Fruit fly (Drosophila melanogaster): ENCODE results near the gene GatC.

The GatC gene

DNA sequence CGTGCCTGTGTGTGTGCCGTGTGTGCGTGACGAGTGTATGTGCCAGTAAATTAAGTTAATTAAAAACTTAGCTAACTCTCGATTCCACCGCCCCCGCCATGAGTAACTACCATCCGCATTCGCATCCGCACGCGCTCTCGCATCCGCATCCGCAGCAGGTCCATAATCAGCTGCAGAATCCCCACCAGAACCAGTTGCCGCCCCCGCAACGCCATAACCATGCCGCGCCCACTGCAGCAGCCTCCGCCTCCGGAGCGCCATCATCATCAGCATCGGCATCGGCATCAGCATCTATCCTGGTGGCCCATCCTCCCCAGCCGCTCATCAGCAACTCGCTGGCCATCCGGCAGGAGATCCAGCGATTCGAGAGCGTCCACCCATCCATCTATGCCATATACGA lies 3.1 kb upstream of the GatC start:
- TF ChIP-seq h (GFP tag; optimal IDR thresholded peaks at IDR 0.05) (no peak), fru (GFP tag; optimal IDR thresholded peaks at IDR 0.05) (no peak), GATAd (GFP tag; optimal IDR thresholded peaks at IDR 0.05) (no peak), foxo (GFP tag; optimal IDR thresholded peaks at IDR 0.05) (no peak), tai (GFP tag; optimal IDR thresholded peaks at IDR 0.05) (no peak), Rel (GFP tag; optimal IDR thresholded peaks at IDR 0.05) (no peak), Rel (tag; optimal IDR thresholded peaks at IDR 0.05) (no peak), Jra (GFP tag; optimal IDR thresholded peaks at IDR 0.05) (no peak), Hr83 (GFP tag; optimal IDR thresholded peaks at IDR 0.05; ENCODE audit: poor library complexity, severe bottlenecking) (no peak), HLH106 (tag; optimal IDR thresholded peaks at IDR 0.05) (no peak), Dfd (GFP tag; optimal IDR thresholded peaks at IDR 0.05) (no peak), Hnf4 (GFP tag; optimal IDR thresholded peaks at IDR 0.05) (no peak), Abd-B (GFP tag; optimal IDR thresholded peaks at IDR 0.05) (no peak), Myc (optimal IDR thresholded peaks at IDR 0.05) (no peak), lola (GFP tag; optimal IDR thresholded peaks at IDR 0.05) (no peak), CrebA (GFP tag; optimal IDR thresholded peaks at IDR 0.05; ENCODE audit: borderline replicate concordance) (no peak)

DNA sequence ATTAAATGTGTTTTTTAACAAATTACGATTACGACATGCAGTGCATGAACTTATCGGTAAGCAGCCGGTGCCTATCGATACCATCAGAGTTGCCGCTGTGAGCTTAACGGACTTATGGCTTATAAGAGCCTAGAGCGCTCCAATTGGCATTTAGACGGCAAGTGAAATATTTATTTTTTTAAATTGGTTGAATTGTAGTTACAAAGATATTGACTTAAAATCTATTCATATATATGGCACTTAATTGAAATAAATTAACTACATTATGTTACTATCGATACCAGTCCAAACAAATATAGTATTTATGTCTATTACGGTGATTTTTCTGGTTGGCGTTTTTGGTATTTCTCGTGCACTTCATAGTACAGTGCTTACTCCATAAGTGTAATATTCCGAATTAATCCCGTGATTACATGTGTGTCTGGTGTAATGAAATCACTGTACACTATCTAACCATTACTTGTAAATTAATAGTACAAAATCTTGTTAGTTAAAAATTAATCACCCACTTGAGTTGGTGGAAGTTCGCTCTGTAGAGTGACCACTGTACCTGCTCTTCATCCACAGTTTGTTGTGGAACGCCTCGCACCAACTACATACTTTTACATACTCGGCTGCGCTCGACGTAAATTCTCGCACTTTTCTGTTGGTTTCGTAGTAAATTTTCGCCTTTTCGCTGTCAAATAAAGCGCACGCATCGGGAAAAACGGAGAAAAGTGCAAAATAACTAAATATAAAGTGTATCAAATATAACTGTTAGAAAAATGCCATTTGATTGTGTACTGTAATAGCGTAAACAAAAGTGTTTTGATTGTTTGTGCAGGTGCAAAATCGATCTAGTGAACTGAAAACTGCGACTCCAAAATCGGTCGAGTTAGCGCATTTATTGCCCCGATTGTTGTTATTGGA lies 2.4 kb upstream of the GatC start, which contains the start of the genes mRpS23 and CenG1A:
mRpS23 (minus strand) TSS at position 71 of the 909 bp plus-strand sequence.
CenG1A (plus strand) TSS at position 563 of the 909 bp plus-strand sequence.
- TF ChIP-seq usp (GFP tag; optimal IDR thresholded peaks at IDR 0.05) (no peak), sv (GFP tag; optimal IDR thresholded peaks at IDR 0.05) (peak; percentile 100), Vsx2 (GFP tag; optimal IDR thresholded peaks at IDR 0.05; ENCODE audit: partially characterized antibody) (no peak), Hr78 (GFP tag; optimal IDR thresholded peaks at IDR 0.05) (no peak), CrebA (GFP tag; optimal IDR thresholded peaks at IDR 0.05; ENCODE audit: borderline replicate concordance) (no peak), lola (GFP tag; optimal IDR thresholded peaks at IDR 0.05) (no peak), Myc (optimal IDR thresholded peaks at IDR 0.05) (peak; percentile 6), foxo (GFP tag; optimal IDR thresholded peaks at IDR 0.05) (peak; percentile 99 to 100), Jra (GFP tag; optimal IDR thresholded peaks at IDR 0.05) (peak; percentile 99), N (GFP tag; optimal IDR thresholded peaks at IDR 0.05) (no peak), sage (GFP tag; optimal IDR thresholded peaks at IDR 0.05) (peak; percentile 99), br (GFP tag; optimal IDR thresholded peaks at IDR 0.05) (peak; percentile 100), HLH106 (tag; optimal IDR thresholded peaks at IDR 0.05) (peak; percentile 100), ey (GFP tag; optimal IDR thresholded peaks at IDR 0.05) (peak; percentile 100), Abd-B (GFP tag; optimal IDR thresholded peaks at IDR 0.05) (no peak), woc (GFP tag; optimal IDR thresholded peaks at IDR 0.05) (peak; percentile 100), Dif (GFP tag; optimal IDR thresholded peaks at IDR 0.05; ENCODE audit: partially characterized antibody) (no peak), fru (GFP tag; optimal IDR thresholded peaks at IDR 0.05) (peak; percentile 100), tai (GFP tag; optimal IDR thresholded peaks at IDR 0.05) (no peak), pan (optimal IDR thresholded peaks at IDR 0.05) (no peak), jim (GFP tag; optimal IDR thresholded peaks at IDR 0.05) (peak; percentile 98), Sp1 (GFP tag; optimal IDR thresholded peaks at IDR 0.05) (peak; percentile 100), psq (GFP tag; optimal IDR thresholded peaks at IDR 0.05) (peak; percentile 99), Mio (GFP tag; optimal IDR thresholded peaks at IDR 0.05) (peak; percentile 97), GATAd (GFP tag; optimal IDR thresholded peaks at IDR 0.05) (peak; percentile 98), Hnf4 (GFP tag; optimal IDR thresholded peaks at IDR 0.05) (peak; percentile 100), dsf (GFP tag; optimal IDR thresholded peaks at IDR 0.05; ENCODE audit: borderline replicate concordance) (peak; percentile 98), Rel (GFP tag; optimal IDR thresholded peaks at IDR 0.05) (peak; percentile 99), Rel (tag; optimal IDR thresholded peaks at IDR 0.05) (peak; percentile 96), h (GFP tag; optimal IDR thresholded peaks at IDR 0.05) (peak; percentile 100), CG32264 (GFP tag; optimal IDR thresholded peaks at IDR 0.05) (peak; percentile 99), dmrt93B (GFP tag; optimal IDR thresholded peaks at IDR 0.05) (peak; percentile 99), brk (GFP tag; optimal IDR thresholded peaks at IDR 0.05) (no peak), rgr (GFP tag; optimal IDR thresholded peaks at IDR 0.05) (peak; percentile 100), Dfd (GFP tag; optimal IDR thresholded peaks at IDR 0.05) (no peak), CG9705 (GFP tag; optimal IDR thresholded peaks at IDR 0.05) (peak; percentile 99), OdsH (GFP tag; optimal IDR thresholded peaks at IDR 0.05) (peak; percentile 100), dl (GFP tag; optimal IDR thresholded peaks at IDR 0.05; ENCODE audit: insufficient read depth in 1 of 2, partially characterized antibody in 2 of 2) (no peak), Hr83 (GFP tag; optimal IDR thresholded peaks at IDR 0.05; ENCODE audit: poor library complexity, severe bottlenecking) (peak; percentile 100)
